Worm (Caenorhabditis elegans) whole organism, late embryonic: Measurements from ENCODE around the gene C50F4.9.

ENCODE experiments used
- C38D4.7 ChIP-seq: fragments of 200-800 bp; sonication (Bioruptor generic); optimal IDR thresholded peaks from 2 replicates; lab custom pipeline; 2018; ENCODE audit warnings: mild to moderate bottlenecking, missing genetic modification characterization, moderate library complexity, missing compliant biosample characterization
- F13H6.1 ChIP-seq: sonication (generic microtip); optimal IDR thresholded peaks from 2 replicates; lab custom pipeline; 2016; ENCODE audit warnings: missing genetic modification characterization, missing compliant biosample characterization
- K09A11.1 ChIP-seq: sonication (generic microtip); optimal IDR thresholded peaks from 2 replicates; lab custom pipeline; 2017; ENCODE audit warnings: antibody characterized with exemption, mild to moderate bottlenecking, missing genetic modification characterization, missing compliant biosample characterization; ENCODE audit not compliant: insufficient read depth
- T23F11.4 ChIP-seq: fragments of 200-800 bp; sonication (Bioruptor generic); optimal IDR thresholded peaks from 2 replicates; lab custom pipeline; 2018; ENCODE audit warnings: mild to moderate bottlenecking, missing genetic modification characterization, missing compliant biosample characterization
- Y22D7AL.16 ChIP-seq: sonication (generic microtip); optimal IDR thresholded peaks from 2 replicates; lab custom pipeline; 2016; ENCODE audit warnings: missing genetic modification characterization, missing compliant biosample characterization
- ahr-1 ChIP-seq: sonication (generic microtip); optimal IDR thresholded peaks from 2 replicates; lab custom pipeline; 2016; ENCODE audit warnings: missing genetic modification characterization, missing compliant biosample characterization
- ama-1 ChIP-seq: fragments of 150-350 bp; optimal IDR thresholded peaks from 2 replicates; lab custom pipeline; 2014
- ceh-14 ChIP-seq: sonication (generic microtip); optimal IDR thresholded peaks from 2 replicates; lab custom pipeline; 2016; ENCODE audit warnings: missing genotype, missing genetic modification characterization, missing compliant biosample characterization
- ceh-2 ChIP-seq: sonication (generic microtip); optimal IDR thresholded peaks from 2 replicates; lab custom pipeline; 2016; ENCODE audit warnings: missing genotype, missing genetic modification characterization, missing compliant biosample characterization
- ceh-22 ChIP-seq: sonication (generic microtip); optimal IDR thresholded peaks from 2 replicates; lab custom pipeline; 2017; ENCODE audit warnings: missing biosample characterization, missing genetic modification characterization
- ceh-24 ChIP-seq: sonication (generic microtip); optimal IDR thresholded peaks from 2 replicates; lab custom pipeline; 2016; ENCODE audit warnings: mild to moderate bottlenecking, missing genetic modification characterization, missing compliant biosample characterization
- ceh-30 ChIP-seq: fragments of 150-350 bp; optimal IDR thresholded peaks from 2 replicates; lab custom pipeline; 2014; ENCODE audit warnings: missing biosample characterization, missing genetic modification characterization
- ceh-31 ChIP-seq: sonication (generic microtip); optimal IDR thresholded peaks from 2 replicates; lab custom pipeline; 2016; ENCODE audit warnings: missing genetic modification characterization, missing compliant biosample characterization
- ceh-34 ChIP-seq: sonication (generic microtip); optimal IDR thresholded peaks from 2 replicates; lab custom pipeline; 2016; ENCODE audit warnings: mild to moderate bottlenecking, missing genetic modification characterization, missing compliant biosample characterization
- ceh-45 ChIP-seq: fragments of 200-800 bp; sonication (Bioruptor generic); IDR thresholded peaks from 2 replicates; pipeline ENCODE4 v1.3.6; 2022; ENCODE audit warnings: missing genetic modification reagents, missing genetic modification characterization, missing compliant biosample characterization
- ceh-48 ChIP-seq: sonication (generic microtip); optimal IDR thresholded peaks from 2 replicates; lab custom pipeline; 2016; ENCODE audit warnings: missing genetic modification characterization, inconsistent platforms, missing compliant biosample characterization
- elt-2 ChIP-seq: sonication (generic microtip); optimal IDR thresholded peaks from 2 replicates; lab custom pipeline; 2016; ENCODE audit warnings: missing genetic modification reagents, missing genetic modification characterization, missing compliant biosample characterization
- ets-4 ChIP-seq: sonication (generic microtip); optimal IDR thresholded peaks from 2 replicates; lab custom pipeline; 2016; ENCODE audit warnings: missing genetic modification characterization, missing compliant biosample characterization
- eyg-1 ChIP-seq: sonication (generic microtip); optimal IDR thresholded peaks from 2 replicates; lab custom pipeline; 2016; ENCODE audit warnings: missing genotype, missing genetic modification characterization, missing compliant biosample characterization
- gmeb-2 ChIP-seq: sonication (generic microtip); optimal IDR thresholded peaks from 2 replicates; lab custom pipeline; 2016; ENCODE audit warnings: missing genetic modification characterization, inconsistent platforms, missing compliant biosample characterization
- hlh-15 ChIP-seq: sonication (generic microtip); optimal IDR thresholded peaks from 2 replicates; lab custom pipeline; 2016; ENCODE audit warnings: missing genetic modification characterization, missing compliant biosample characterization
- hlh-6 ChIP-seq: sonication (generic microtip); optimal IDR thresholded peaks from 2 replicates; lab custom pipeline; 2016; ENCODE audit warnings: missing genotype, missing genetic modification characterization, missing compliant biosample characterization
- mec-3 ChIP-seq: sonication (generic microtip); optimal IDR thresholded peaks from 2 replicates; lab custom pipeline; 2016; ENCODE audit warnings: borderline replicate concordance, missing genetic modification characterization, missing compliant biosample characterization
- nfya-1 ChIP-seq: sonication (generic microtip); optimal IDR thresholded peaks from 2 replicates; lab custom pipeline; 2017; ENCODE audit warnings: missing genetic modification characterization, mild to moderate bottlenecking, missing compliant biosample characterization, antibody characterized with exemption, moderate library complexity
- npax-4 ChIP-seq: sonication (generic microtip); optimal IDR thresholded peaks from 2 replicates; lab custom pipeline; 2016; ENCODE audit warnings: missing genetic modification characterization, missing compliant biosample characterization
- odd-2 ChIP-seq: sonication (generic microtip); optimal IDR thresholded peaks from 2 replicates; lab custom pipeline; 2017; ENCODE audit warnings: antibody characterized with exemption, mild to moderate bottlenecking, missing genetic modification characterization, missing compliant biosample characterization
- pat-9 ChIP-seq: fragments of 200-800 bp; sonication (Bioruptor generic); optimal IDR thresholded peaks from 2 replicates; lab custom pipeline; 2018; ENCODE audit warnings: mild to moderate bottlenecking, missing genetic modification characterization, moderate library complexity, missing compliant biosample characterization
- pax-1 ChIP-seq: fragments of 150-350 bp; optimal IDR thresholded peaks from 2 replicates; lab custom pipeline; 2014; ENCODE audit warnings: missing biosample characterization, missing genetic modification characterization
- pqm-1 ChIP-seq: sonication (generic microtip); optimal IDR thresholded peaks from 2 replicates; lab custom pipeline; 2016; ENCODE audit warnings: missing genetic modification characterization, missing compliant biosample characterization
- sox-4 ChIP-seq: sonication (generic microtip); optimal IDR thresholded peaks from 2 replicates; lab custom pipeline; 2017; ENCODE audit warnings: mild to moderate bottlenecking, missing genetic modification characterization, inconsistent platforms, missing compliant biosample characterization
- unc-86 ChIP-seq: sonication (generic microtip); optimal IDR thresholded peaks from 2 replicates; lab custom pipeline; 2016; ENCODE audit warnings: missing genetic modification characterization, missing compliant biosample characterization
- zip-5 ChIP-seq: sonication (generic microtip); optimal IDR thresholded peaks from 2 replicates; lab custom pipeline; 2016; ENCODE audit warnings: missing genetic modification characterization, missing compliant biosample characterization
- ztf-16 ChIP-seq: sonication (generic microtip); optimal IDR thresholded peaks from 2 replicates; lab custom pipeline; 2017; ENCODE audit warnings: missing genetic modification characterization, missing compliant biosample characterization

C50F4.9 gene

DNA sequence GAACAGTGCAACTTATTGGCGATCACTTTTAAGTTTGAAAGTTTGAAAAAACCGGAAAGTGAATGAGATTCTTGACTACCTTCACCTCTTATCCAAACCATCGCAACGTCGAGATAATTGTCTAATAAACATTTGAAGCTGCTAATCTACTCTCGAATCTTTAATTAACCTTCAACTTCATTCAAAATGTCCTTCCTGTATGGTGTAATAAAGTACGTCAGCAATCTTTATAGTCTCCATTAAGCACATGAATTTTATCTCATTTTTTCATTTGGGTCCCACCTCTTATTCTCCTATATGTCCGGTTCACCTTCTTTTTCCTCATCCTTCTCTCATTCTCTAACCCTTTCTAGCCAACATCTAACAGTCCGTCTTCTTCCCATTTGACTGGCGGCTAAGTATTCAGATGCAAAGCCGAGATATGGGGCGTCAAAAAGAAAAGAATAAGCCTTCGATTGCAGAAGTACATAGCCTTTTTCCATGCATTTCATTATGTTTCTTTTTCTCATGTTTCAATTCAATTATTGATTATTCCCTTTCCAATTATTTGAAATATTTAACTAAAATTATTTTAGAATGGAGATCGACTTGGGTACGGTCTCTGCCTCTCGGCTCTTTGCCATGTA is 23.1 kb downstream of the C50F4.9 start, which contains the start of gene swt-5:
swt-5 (plus strand) TSS at position 576 of the 626 bp plus-strand sequence.
- no peak for TF ChIP-seq ceh-34 (tag; lab: Kevin White, UChicago)
- TF ChIP-seq, all 69 proteins: peak for 0

DNA sequence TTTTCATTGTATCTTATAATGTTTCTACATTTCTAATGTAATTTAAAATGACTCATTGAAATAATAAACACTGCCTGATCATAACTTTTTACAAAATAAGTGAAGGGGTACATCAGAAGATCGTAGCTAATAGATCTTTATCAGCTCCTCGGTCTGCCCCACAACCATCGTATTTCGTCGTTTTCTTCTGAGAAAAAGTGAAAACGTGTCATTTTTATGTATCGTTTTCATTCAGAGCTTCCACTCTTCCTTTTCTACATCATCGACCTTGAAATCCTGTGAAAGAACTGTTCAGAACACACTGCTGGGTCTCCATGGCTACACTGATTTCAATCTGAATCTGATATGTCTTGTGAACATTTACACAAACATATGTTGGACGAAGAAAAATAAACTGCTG is 24.7 kb downstream of the C50F4.9 start:
- TF ChIP-seq T23F11.4 (GFP tag; lab: Kevin White, UChicago) = no peak
- TF ChIP-seq ama-1 (lab: Kevin White, UChicago) = no peak
- TF ChIP-seq ceh-48 = no peak
- no peak for TF ChIP-seq eyg-1
- TF ChIP-seq K09A11.1 (tag; lab: Kevin White, UChicago) = no peak
- no peak for TF ChIP-seq gmeb-2 (tag; lab: Kevin White, UChicago)
- no peak for TF ChIP-seq hlh-15 (tag; lab: Kevin White, UChicago)
- TF ChIP-seq pat-9 (tag; lab: Kevin White, UChicago) = no peak
- no peak for TF ChIP-seq hlh-6
- no peak for TF ChIP-seq unc-86 (tag; lab: Kevin White, UChicago)
- TF ChIP-seq nfya-1 (tag; lab: Kevin White, UChicago) = no peak
- no peak for TF ChIP-seq ceh-30 (tag; lab: Kevin White, UChicago)
- no peak for TF ChIP-seq pqm-1 (tag; lab: Kevin White, UChicago)
- no peak for TF ChIP-seq mec-3
- TF ChIP-seq C38D4.7 (GFP tag; lab: Kevin White, UChicago) = no peak

DNA sequence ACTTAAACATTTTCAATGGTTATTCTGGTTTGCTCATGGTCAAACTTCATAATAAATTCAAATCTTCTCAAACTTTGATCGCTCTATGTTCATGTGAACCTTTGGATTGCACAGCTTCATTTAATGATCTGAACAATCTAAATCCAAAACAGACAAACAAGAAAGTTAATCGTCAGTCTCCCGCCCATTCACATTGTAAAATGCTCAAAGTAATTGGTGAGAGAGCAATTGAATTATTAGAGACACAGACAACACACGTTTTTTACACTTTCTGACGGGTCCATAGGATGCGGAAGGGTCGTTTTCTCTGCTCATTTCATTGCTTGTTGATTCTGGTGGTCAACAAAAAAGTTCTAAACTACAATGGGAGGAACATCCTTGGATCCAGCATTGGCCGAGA is 27.3 kb downstream of the C50F4.9 start, which contains the start of gene gsnl-1:
gsnl-1 (plus strand) TSS at position 301 of the 400 bp plus-strand sequence.
- TF ChIP-seq odd-2 (no peak), ceh-34 (tag; lab: Kevin White, UChicago) (no peak), ceh-14 (tag; lab: Kevin White, UChicago) (no peak), F13H6.1 (tag; lab: Kevin White, UChicago) (no peak), ceh-2 (tag; lab: Kevin White, UChicago) (no peak), ceh-30 (tag; lab: Kevin White, UChicago) (no peak), unc-86 (tag; lab: Kevin White, UChicago) (no peak), ceh-48 (no peak)

DNA sequence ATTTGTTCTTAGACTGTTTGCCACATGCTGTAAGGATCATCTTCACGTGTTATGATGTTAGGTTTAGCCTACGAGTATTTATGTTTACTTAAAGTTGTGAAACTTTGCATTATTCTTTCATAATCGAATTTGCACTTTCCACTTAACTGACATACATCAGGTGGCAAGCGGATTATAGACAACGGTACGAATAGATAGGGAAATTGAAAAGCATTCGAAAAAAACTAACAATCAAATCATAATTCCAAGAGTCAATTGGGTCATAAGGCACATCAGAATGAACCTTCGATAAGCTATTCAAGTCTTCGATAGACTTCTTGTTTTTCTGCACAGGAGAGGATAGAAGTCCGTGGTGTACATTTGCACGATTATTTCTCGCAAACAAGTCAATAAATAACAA is 31.5 kb downstream of the C50F4.9 start:
- TF ChIP-seq ceh-30 (tag; lab: Kevin White, UChicago) = no peak
- no peak for TF ChIP-seq ceh-31 (tag; lab: Kevin White, UChicago)

DNA sequence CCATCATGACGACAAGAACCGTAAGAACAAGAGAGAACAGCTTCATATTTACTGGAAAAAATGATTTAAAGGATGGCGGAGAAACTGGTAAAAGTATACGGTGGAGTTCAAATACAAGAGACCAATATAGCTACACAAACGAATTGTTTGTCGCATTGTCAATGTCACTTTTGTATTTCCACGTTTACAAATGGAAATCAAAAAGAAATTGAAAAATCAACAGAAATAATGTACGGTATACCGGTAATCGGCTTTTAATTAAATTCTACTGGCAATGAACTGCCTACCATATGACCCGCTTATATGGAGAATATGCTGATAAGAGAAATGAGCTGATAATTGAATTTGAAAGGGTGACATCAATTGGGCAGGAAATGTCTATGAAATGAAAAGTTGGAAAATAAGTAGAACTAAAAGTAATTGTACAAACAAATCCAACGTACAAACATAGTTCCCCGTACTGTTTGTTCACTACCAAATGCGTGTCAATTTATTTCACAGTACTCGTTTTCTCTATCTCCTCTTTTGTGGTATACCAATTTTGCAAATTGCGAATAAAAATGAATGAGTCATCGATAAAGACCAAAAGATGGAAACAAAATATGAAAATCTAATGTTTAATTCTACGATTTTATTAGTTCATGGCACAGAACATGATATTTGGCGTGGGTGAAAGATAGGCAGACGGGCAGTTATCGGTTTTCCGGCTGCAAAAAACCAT is 32.4 kb downstream of the C50F4.9 start, which contains the start of gene K06A4.7:
K06A4.7 (minus strand) TSS at position 51 of the 721 bp plus-strand sequence.
- TF ChIP-seq Y22D7AL.16 (no peak), ets-4 (tag; lab: Kevin White, UChicago) (no peak), elt-2 (tag; lab: Kevin White, UChicago) (peak; percentile 37)
- TF ChIP-seq, all 69 proteins: peak for 1

DNA sequence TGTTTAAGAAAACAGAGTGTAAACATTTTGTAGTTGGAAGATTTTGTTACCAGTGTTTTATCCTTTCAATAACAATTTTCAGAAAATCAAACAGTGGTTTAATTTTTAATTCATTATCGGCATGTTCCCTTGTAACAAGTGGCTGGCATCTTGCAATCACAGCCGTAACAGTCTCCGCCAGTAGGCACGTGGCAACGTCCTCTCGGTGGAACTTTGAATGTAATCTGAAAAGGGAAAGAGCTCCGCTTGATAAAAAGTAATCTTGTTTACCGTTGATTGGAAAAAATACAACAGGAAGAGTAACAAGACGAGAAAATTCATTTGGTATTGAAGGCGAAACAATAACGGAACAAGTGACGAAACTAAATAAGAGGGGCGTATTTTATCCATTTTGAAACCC is 34.6 kb downstream of the C50F4.9 start, which contains the start of gene K06A4.10:
K06A4.10 (minus strand) TSS at position 390 of the 400 bp plus-strand sequence.
- TF ChIP-seq ceh-48 (no peak), C38D4.7 (GFP tag; lab: Kevin White, UChicago) (no peak), hlh-6 (no peak), npax-4 (tag; lab: Kevin White, UChicago) (no peak), zip-5 (tag; lab: Kevin White, UChicago) (no peak), sox-4 (tag; lab: Kevin White, UChicago) (no peak), pax-1 (tag; lab: Kevin White, UChicago) (no peak), ceh-24 (tag; lab: Kevin White, UChicago) (no peak), ahr-1 (tag; lab: Kevin White, UChicago) (no peak), ceh-45 (GFP tag; lab: Robert Waterston, UW) (no peak), odd-2 (no peak), ceh-22 (tag; lab: Kevin White, UChicago) (no peak), ztf-16 (no peak)
